Worm (Caenorhabditis elegans): ENCODE measurements around the gene R09D1.12.
A peak's percentile ranks its signal among the peaks of the same experiment; 100 is the strongest.
"Not testable (repeated sequence)": the region's sequence is repeated elsewhere in the genome, so short reads cannot be mapped to it uniquely, and the experiment has no call there.

R09D1.12 gene

DNA sequence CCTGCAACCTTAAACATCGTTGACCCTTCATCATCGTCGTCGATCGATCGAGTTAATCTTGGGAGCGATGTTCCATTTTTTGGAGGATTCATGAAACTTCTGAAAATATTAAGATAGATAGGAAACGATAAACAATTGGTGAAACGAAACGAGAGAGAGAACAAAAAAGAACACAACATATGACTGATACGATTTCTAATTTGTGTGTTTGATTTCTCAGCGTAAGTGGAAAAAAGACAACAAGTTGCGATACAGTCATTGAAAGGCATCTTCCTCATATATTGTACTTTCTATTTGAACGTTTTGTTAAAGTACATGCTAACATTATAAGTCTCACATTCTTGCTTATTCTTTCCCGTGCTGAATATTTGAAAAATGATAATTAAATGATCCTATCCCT lies at the start of gene R09D1.12:
TSS of gene R09D1.12 (minus strand) at position 101 of the 400 bp plus-strand sequence.
- TF ChIP-seq W03F9.2, dao-5, him-1 (tag; optimal IDR thresholded peaks at IDR 0.05): not testable (repeated sequence)

DNA sequence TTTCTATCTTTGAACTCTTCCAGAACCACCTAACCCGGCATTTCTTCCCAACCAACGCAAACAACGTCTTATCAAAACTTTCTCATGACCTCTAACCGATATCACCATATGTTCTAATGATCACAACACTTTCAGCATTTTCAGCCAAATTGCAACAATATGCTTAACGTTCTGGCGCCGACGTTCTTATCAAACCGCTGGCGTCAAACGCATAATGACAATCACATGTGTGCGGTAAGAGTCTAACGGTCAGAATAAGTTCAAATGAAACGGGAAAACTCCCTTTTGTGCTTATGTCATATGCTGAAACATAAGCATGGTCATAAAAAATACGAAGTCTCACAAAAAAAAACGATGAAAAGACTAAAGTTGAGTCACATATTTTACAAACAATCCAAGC lies 48.9 kb upstream of the R09D1.12 start:
- TF ChIP-seq him-1 (tag; optimal IDR thresholded peaks at IDR 0.05) (no peak), W03F9.2 (tag; optimal IDR thresholded peaks at IDR 0.05) (no peak), dao-5 (tag; optimal IDR thresholded peaks at IDR 0.05) (no peak)

DNA sequence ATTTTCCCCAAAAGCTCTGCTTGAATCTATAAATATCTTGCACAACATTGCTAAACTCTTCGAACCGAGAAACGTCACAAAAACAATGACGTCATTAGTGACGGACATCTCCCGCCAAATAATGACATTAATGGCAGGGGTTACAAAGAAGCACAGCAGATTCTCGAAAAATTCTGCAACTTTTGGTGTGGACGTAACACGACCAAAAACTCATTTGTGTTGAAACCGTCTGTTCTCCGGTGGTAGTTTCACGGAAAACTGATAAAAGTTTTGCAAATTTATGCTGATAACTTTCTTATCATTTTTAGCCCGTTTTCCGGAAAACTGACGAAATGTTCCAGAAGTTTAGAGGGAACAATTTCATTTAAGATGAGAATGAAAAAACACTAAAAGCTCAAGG lies 46.5 kb upstream of the R09D1.12 start:
- no peak for TF ChIP-seq him-1 (tag; optimal IDR thresholded peaks at IDR 0.05)
- no peak for TF ChIP-seq W03F9.2 (tag; optimal IDR thresholded peaks at IDR 0.05)
- TF ChIP-seq dao-5 (tag; optimal IDR thresholded peaks at IDR 0.05), result no peak

- TF ChIP-seq him-1 (tag; optimal IDR thresholded peaks at IDR 0.05) (no peak), W03F9.2 (tag; optimal IDR thresholded peaks at IDR 0.05) (no peak), dao-5 (tag; optimal IDR thresholded peaks at IDR 0.05) (no peak)
Observed at ce11 chrII:9497309-9497708, 45.2 kb upstream of the R09D1.12 start.

ce11 chrII:9493242-9494058 lies 41.4 kb upstream of the R09D1.12 start:
- TF ChIP-seq dao-5 (tag; optimal IDR thresholded peaks at IDR 0.05) (no peak), him-1 (tag; optimal IDR thresholded peaks at IDR 0.05) (no peak), W03F9.2 (tag; optimal IDR thresholded peaks at IDR 0.05) (no peak)

DNA sequence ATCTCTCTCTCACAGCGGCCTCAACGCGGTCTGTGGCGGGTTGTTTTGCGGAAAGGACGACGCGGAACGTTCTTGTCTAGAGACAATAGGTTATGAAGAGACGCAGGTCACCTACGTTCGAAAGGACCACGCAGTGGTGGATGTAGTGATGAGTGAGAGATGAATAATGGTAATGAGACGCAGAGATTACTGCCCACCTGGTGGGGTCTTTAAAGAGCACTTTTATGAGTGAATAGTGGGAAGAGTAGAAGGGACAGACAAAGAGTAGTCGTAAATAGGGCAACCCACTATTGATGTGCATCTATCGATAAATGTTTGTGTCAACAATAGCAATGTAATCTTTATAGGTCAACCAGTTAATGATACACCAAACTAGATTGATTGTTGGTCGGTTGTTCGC lies 39.0 kb upstream of the R09D1.12 start:
- no peak for TF ChIP-seq dao-5 (tag; optimal IDR thresholded peaks at IDR 0.05)
- TF ChIP-seq him-1 (tag; optimal IDR thresholded peaks at IDR 0.05), result no peak
- TF ChIP-seq W03F9.2 (tag; optimal IDR thresholded peaks at IDR 0.05), result no peak

ce11 chrII:9490589-9490988 lies 38.5 kb upstream of the R09D1.12 start:
- TF ChIP-seq him-1 (tag; optimal IDR thresholded peaks at IDR 0.05), result no peak
- TF ChIP-seq dao-5 (tag; optimal IDR thresholded peaks at IDR 0.05), result no peak
- TF ChIP-seq W03F9.2 (tag; optimal IDR thresholded peaks at IDR 0.05), result no peak

DNA sequence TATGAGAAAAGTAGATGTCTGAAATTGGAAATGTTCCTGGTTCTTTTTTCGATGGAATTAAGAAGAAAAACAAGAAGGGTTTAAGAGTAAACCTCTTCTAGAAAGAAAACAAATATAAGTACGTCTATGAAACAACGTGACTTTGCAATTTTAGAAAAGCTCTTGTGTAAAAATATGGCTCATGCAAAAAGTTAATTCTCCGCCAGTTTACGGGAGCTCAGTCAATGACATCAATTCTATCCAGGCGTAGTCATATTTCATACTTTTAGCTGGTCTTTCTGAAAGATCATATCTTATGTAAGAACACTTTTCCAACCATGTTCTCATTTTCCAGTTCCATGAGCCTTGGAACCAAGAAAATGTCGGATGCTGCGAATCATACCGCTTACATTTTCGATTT lies 37.9 kb upstream of the R09D1.12 start:
- no peak for TF ChIP-seq him-1 (tag; optimal IDR thresholded peaks at IDR 0.05)
- no peak for TF ChIP-seq W03F9.2 (tag; optimal IDR thresholded peaks at IDR 0.05)
- TF ChIP-seq dao-5 (tag; optimal IDR thresholded peaks at IDR 0.05), result no peak

DNA sequence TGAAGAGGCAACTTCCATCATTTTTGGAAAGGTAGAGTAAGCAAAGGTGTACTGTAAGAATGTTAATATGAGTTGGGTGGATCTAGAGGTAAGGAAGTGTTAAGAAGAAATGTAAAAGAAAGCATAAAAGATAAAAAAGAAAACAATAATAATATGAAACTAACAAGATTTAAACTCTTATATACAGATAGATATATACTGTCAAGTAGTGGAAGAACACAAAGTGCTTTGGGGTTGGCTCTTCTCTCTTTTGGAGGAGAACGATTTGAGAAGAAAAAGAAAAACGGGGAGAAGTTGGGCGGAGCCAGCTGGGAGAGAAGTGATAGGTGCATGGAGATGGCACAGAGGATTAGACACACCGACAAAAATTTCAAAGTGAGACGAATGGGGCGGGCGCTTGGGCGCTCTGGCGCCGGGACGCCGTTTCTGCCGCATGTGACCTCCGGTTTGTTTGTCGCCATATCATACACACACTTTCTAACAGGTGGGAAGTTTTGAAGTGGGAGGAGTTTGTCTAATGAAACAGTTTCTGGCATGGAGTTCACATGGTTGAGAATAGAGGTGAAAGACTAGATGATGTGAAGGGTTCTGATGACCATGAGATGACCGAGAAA lies 35.4 kb upstream of the R09D1.12 start, which contains the start of gene T19H5.4:
TSS of gene T19H5.4 (minus strand) at position 51 of the 614 bp plus-strand sequence.
- TF ChIP-seq him-1 (tag; optimal IDR thresholded peaks at IDR 0.05) (no peak), W03F9.2 (tag; optimal IDR thresholded peaks at IDR 0.05) (peak; percentile 31)

ce11 chrII:9485081-9485730 lies 33.1 kb upstream of the R09D1.12 start:
- TF ChIP-seq him-1 (tag; optimal IDR thresholded peaks at IDR 0.05) (no peak), dao-5 (tag; optimal IDR thresholded peaks at IDR 0.05) (no peak), W03F9.2 (tag; optimal IDR thresholded peaks at IDR 0.05) (no peak)

DNA sequence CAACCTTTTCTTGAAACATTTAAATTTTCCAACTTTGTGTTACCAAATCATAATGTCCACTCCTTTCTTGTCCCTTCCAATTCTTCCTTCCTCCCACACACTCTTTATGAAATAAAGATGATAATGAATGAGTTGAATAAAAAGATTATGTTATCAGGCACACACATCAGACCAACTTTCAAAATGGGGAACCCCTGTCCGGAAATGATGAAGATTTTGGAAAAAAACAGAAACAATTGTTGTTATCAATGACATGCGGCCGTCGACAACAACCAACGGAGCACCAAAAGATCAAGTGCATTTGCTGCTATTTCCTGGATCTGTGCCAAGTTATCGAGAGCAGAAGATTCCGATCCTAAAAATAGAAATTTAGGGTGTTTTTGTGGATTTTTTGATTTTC lies 31.3 kb upstream of the R09D1.12 start:
- TF ChIP-seq him-1 (tag; optimal IDR thresholded peaks at IDR 0.05) (no peak), W03F9.2 (tag; optimal IDR thresholded peaks at IDR 0.05) (no peak), dao-5 (tag; optimal IDR thresholded peaks at IDR 0.05) (no peak)

DNA sequence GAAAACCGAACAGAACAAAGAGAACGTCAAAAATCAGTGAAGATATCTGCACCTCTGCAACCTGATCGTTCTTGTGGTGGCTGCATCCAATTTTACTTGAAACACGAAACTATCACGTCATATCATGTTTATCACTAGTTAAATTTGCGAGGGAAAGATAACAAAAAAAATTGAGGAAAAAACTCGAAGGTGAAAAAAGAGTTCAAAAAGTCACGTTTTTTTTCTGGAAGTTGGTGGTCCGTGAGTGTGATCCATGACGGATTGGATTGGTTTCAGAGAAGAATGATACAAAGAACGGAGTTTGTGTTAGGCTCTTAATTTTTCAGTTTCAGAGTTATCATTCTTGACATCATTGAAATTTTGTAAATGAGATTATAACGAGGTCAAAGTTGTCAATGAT lies 30.5 kb upstream of the R09D1.12 start:
- no peak for TF ChIP-seq W03F9.2 (tag; optimal IDR thresholded peaks at IDR 0.05)
- TF ChIP-seq him-1 (tag; optimal IDR thresholded peaks at IDR 0.05), result no peak
- TF ChIP-seq dao-5 (tag; optimal IDR thresholded peaks at IDR 0.05), result no peak

ce11 chrII:9481427-9481826 lies 29.4 kb upstream of the R09D1.12 start:
- TF ChIP-seq W03F9.2 (tag; optimal IDR thresholded peaks at IDR 0.05), result no peak
- no peak for TF ChIP-seq him-1 (tag; optimal IDR thresholded peaks at IDR 0.05)
- TF ChIP-seq dao-5 (tag; optimal IDR thresholded peaks at IDR 0.05), result no peak

DNA sequence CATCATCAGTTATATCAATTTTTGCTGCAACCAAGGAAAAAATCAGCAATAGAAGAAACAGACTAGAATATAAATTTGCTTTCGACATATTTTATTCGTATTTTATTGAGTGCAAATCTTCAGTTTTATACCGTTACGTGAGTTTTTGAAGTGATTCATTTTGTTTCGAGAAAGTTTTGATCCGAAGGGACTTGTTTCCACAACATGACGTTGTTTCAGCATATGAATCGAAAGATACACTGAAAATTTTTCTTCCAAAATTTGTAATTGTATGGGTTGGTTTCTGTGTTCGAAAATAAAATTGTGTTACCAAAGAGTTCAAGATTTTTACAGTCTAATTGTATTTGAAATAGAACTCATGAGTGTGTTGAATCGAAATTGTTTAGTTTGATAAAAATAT lies 27.9 kb upstream of the R09D1.12 start, which contains the start of gene T19H5.7:
TSS of gene T19H5.7 (minus strand) at position 101 of the 400 bp plus-strand sequence.
- no peak for TF ChIP-seq dao-5 (tag; optimal IDR thresholded peaks at IDR 0.05)
- TF ChIP-seq him-1 (tag; optimal IDR thresholded peaks at IDR 0.05), result no peak
- TF ChIP-seq W03F9.2 (tag; optimal IDR thresholded peaks at IDR 0.05), result no peak
